Fruit fly (Drosophila melanogaster) whole organism, prepupa: ENCODE measurements around the gene CG43336.

ENCODE experiments used
- Blimp-1 ChIP-seq: fragments of 200-800 bp; sonication (Bioruptor generic); optimal IDR thresholded peaks from 3 replicates; lab custom pipeline; 2017; ENCODE audit warnings: missing biosample characterization, missing genetic modification characterization, mild to moderate bottlenecking, moderate library complexity, missing genetic modification reagents
- CG10631 ChIP-seq: fragments of 200-800 bp; sonication (Bioruptor generic); optimal IDR thresholded peaks from 2 replicates; lab custom pipeline; 2016; ENCODE audit warnings: missing biosample characterization, missing genetic modification characterization
- CG11294 ChIP-seq: fragments of 200-800 bp; sonication (Bioruptor generic); IDR thresholded peaks from 2 replicates; pipeline ENCODE4 v1.3.6; 2022; ENCODE audit warnings: missing biosample characterization, missing genetic modification characterization
- CG11902 ChIP-seq: fragments of 200-800 bp; sonication (Bioruptor generic); optimal IDR thresholded peaks from 3 replicates; lab custom pipeline; 2016; ENCODE audit warnings: missing biosample characterization, missing genetic modification characterization
- CG15336 ChIP-seq: fragments of 200-800 bp; sonication (Bioruptor generic); IDR thresholded peaks from 2 replicates; pipeline ENCODE4 v1.3.6; 2022; ENCODE audit warnings: missing biosample characterization, missing genetic modification characterization
- CG16779 ChIP-seq: fragments of 200-800 bp; sonication (Bioruptor generic); optimal IDR thresholded peaks from 3 replicates; lab custom pipeline; 2017; ENCODE audit warnings: missing biosample characterization, mild to moderate bottlenecking, missing genetic modification characterization
- CG3032 ChIP-seq: fragments of 200-800 bp; optimal IDR thresholded peaks from 2 replicates; lab custom pipeline; 2019; ENCODE audit warnings: missing biosample characterization, mild to moderate bottlenecking, missing genetic modification characterization, moderate library complexity
- CG31627 ChIP-seq: fragments of 200-800 bp; sonication (Bioruptor generic); optimal IDR thresholded peaks from 3 replicates; lab custom pipeline; 2016; ENCODE audit warnings: missing biosample characterization, missing genetic modification characterization
- CG32006 ChIP-seq: fragments of 200-800 bp; sonication (Bioruptor generic); optimal IDR thresholded peaks from 3 replicates; lab custom pipeline; 2017; ENCODE audit warnings: missing biosample characterization, mild to moderate bottlenecking, missing genetic modification characterization
- CG3919 ChIP-seq: fragments of 200-800 bp; sonication (Bioruptor generic); optimal IDR thresholded peaks from 3 replicates; lab custom pipeline; 2016; ENCODE audit warnings: missing biosample characterization, missing genetic modification characterization
- CG4318 ChIP-seq: fragments of 200-800 bp; sonication (Bioruptor generic); optimal IDR thresholded peaks from 3 replicates; lab custom pipeline; 2017; ENCODE audit warnings: missing biosample characterization, mild to moderate bottlenecking, missing genetic modification characterization
- CG6163 ChIP-seq: fragments of 200-800 bp; sonication (Bioruptor generic); IDR thresholded peaks from 3 replicates; pipeline ENCODE4 v1.3.6; 2022; ENCODE audit warnings: missing biosample characterization, missing genetic modification characterization
- CG6276 ChIP-seq: fragments of 200-800 bp; sonication (Bioruptor generic); optimal IDR thresholded peaks from 2 replicates; lab custom pipeline; 2017; ENCODE audit warnings: missing biosample characterization, mild to moderate bottlenecking, missing genetic modification characterization
- CG6792 ChIP-seq: fragments of 200-800 bp; sonication (Bioruptor generic); optimal IDR thresholded peaks from 3 replicates; lab custom pipeline; 2016; ENCODE audit warnings: missing biosample characterization, missing genetic modification characterization
- CG6854 ChIP-seq: fragments of 200-800 bp; sonication (Bioruptor generic); optimal IDR thresholded peaks from 2 replicates; lab custom pipeline; 2017; ENCODE audit warnings: missing biosample characterization, mild to moderate bottlenecking, missing genetic modification characterization
- CG7368 ChIP-seq: fragments of 200-800 bp; sonication (Bioruptor generic); optimal IDR thresholded peaks from 3 replicates; lab custom pipeline; 2016; ENCODE audit warnings: missing biosample characterization, missing genetic modification characterization
- CG8119 ChIP-seq: fragments of 200-800 bp; sonication (Bioruptor generic); IDR thresholded peaks from 3 replicates; pipeline ENCODE4 v1.3.6; 2022; ENCODE audit warnings: missing biosample characterization, missing genetic modification characterization
- CG8319 ChIP-seq: fragments of 200-800 bp; sonication (Bioruptor generic); optimal IDR thresholded peaks from 3 replicates; lab custom pipeline; 2016; ENCODE audit warnings: missing biosample characterization, missing genetic modification characterization
- CG8632 ChIP-seq: fragments of 200-800 bp; sonication (Bioruptor generic); optimal IDR thresholded peaks from 3 replicates; lab custom pipeline; 2016; ENCODE audit warnings: missing biosample characterization, missing genetic modification characterization
- CG9139 ChIP-seq: fragments of 200-800 bp; sonication (Bioruptor generic); optimal IDR thresholded peaks from 3 replicates; lab custom pipeline; 2017; ENCODE audit warnings: missing biosample characterization, mild to moderate bottlenecking, missing genetic modification characterization
- Eip75B ChIP-seq: fragments of 200-800 bp; sonication (Bioruptor generic); optimal IDR thresholded peaks from 3 replicates; lab custom pipeline; 2016; ENCODE audit warnings: missing biosample characterization, missing genetic modification characterization
- Eip78C ChIP-seq: fragments of 200-800 bp; sonication (Bioruptor generic); peaks from one replicate; lab custom pipeline; 2016; ENCODE audit warnings: missing biosample characterization, missing genetic modification characterization
- Eip93F ChIP-seq: fragments of 200-800 bp; sonication (Bioruptor generic); optimal IDR thresholded peaks from 2 replicates; lab custom pipeline; 2016; ENCODE audit warnings: missing biosample characterization, mild to moderate bottlenecking, missing genetic modification characterization
- Ets21C ChIP-seq: fragments of 200-800 bp; sonication (Bioruptor generic); optimal IDR thresholded peaks from 3 replicates; lab custom pipeline; 2016; ENCODE audit warnings: missing biosample characterization, missing genetic modification characterization
- Ets96B ChIP-seq: fragments of 200-800 bp; optimal IDR thresholded peaks from 2 replicates; lab custom pipeline; 2019; ENCODE audit warnings: missing biosample characterization, mild to moderate bottlenecking, missing genetic modification characterization, moderate library complexity
- Gug ChIP-seq: fragments of 200-800 bp; sonication (Bioruptor generic); IDR thresholded peaks from 2 replicates; pipeline ENCODE4 v1.3.6; 2022; ENCODE audit warnings: missing biosample characterization, missing genetic modification characterization
- Hr38 ChIP-seq: sonication (Bioruptor generic); optimal IDR thresholded peaks from 2 replicates; lab custom pipeline; 2016; ENCODE audit warnings: missing biosample characterization, missing genetic modification characterization
- Hr39 ChIP-seq: fragments of 200-800 bp; sonication (Bioruptor generic); optimal IDR thresholded peaks from 2 replicates; lab custom pipeline; 2016; ENCODE audit warnings: missing biosample characterization, missing genetic modification characterization
- Lpt ChIP-seq: fragments of 200-800 bp; sonication (Bioruptor generic); optimal IDR thresholded peaks from 3 replicates; lab custom pipeline; 2016; ENCODE audit warnings: missing biosample characterization, missing genetic modification characterization
- OdsH ChIP-seq: fragments of 200-800 bp; sonication (Bioruptor generic); optimal IDR thresholded peaks from 3 replicates; lab custom pipeline; 2016; ENCODE audit warnings: missing biosample characterization, missing genetic modification characterization
- Smox ChIP-seq: fragments of 200-800 bp; sonication (Bioruptor generic); optimal IDR thresholded peaks from 3 replicates; lab custom pipeline; 2016; ENCODE audit warnings: missing biosample characterization, missing genetic modification characterization
- Sox14 ChIP-seq: fragments of 200-800 bp; sonication (Bioruptor generic); optimal IDR thresholded peaks from 3 replicates; lab custom pipeline; 2016; ENCODE audit warnings: missing biosample characterization, missing genetic modification characterization
- Sox15 ChIP-seq: fragments of 200-800 bp; sonication (Bioruptor generic); optimal IDR thresholded peaks from 3 replicates; lab custom pipeline; 2016; ENCODE audit warnings: missing biosample characterization, missing genetic modification characterization
- achi ChIP-seq: fragments of 200-800 bp; sonication (Bioruptor generic); optimal IDR thresholded peaks from 3 replicates; lab custom pipeline; 2016; ENCODE audit warnings: missing biosample characterization, missing genetic modification characterization
- acj6 ChIP-seq: fragments of 200-800 bp; sonication (Bioruptor generic); optimal IDR thresholded peaks from 3 replicates; lab custom pipeline; 2016; ENCODE audit warnings: missing biosample characterization, missing genetic modification characterization
- cyc ChIP-seq: fragments of 200-800 bp; sonication (Bioruptor generic); optimal IDR thresholded peaks from 3 replicates; lab custom pipeline; 2016; ENCODE audit warnings: missing biosample characterization, missing genetic modification characterization
- dac ChIP-seq: fragments of 200-800 bp; sonication (Bioruptor generic); optimal IDR thresholded peaks from 2 replicates; lab custom pipeline; 2017; ENCODE audit warnings: missing biosample characterization, mild to moderate bottlenecking, missing genetic modification characterization
- eg ChIP-seq: fragments of 200-800 bp; sonication (Bioruptor generic); IDR thresholded peaks from 3 replicates; pipeline ENCODE4 v1.3.6; 2022; ENCODE audit warnings: missing biosample characterization, missing genetic modification characterization
- esn ChIP-seq: fragments of 200-800 bp; sonication (Bioruptor generic); optimal IDR thresholded peaks from 2 replicates; lab custom pipeline; 2016; ENCODE audit warnings: missing biosample characterization, mild to moderate bottlenecking, missing genetic modification characterization, moderate library complexity
- fd59A ChIP-seq: fragments of 200-800 bp; sonication (Bioruptor generic); optimal IDR thresholded peaks from 2 replicates; lab custom pipeline; 2017; ENCODE audit warnings: missing biosample characterization, mild to moderate bottlenecking, missing genetic modification characterization, missing genetic modification reagents
- fd85E ChIP-seq: fragments of 200-800 bp; sonication (Bioruptor generic); optimal IDR thresholded peaks from 3 replicates; lab custom pipeline; 2016; ENCODE audit warnings: missing biosample characterization, missing genetic modification characterization
- lz ChIP-seq: fragments of 200-800 bp; sonication (Bioruptor generic); optimal IDR thresholded peaks from 3 replicates; lab custom pipeline; 2016; ENCODE audit warnings: missing biosample characterization, missing genetic modification characterization
- net ChIP-seq: fragments of 200-800 bp; sonication (Bioruptor generic); optimal IDR thresholded peaks from 3 replicates; lab custom pipeline; 2016; ENCODE audit warnings: missing biosample characterization, missing genetic modification characterization
- pdm3 ChIP-seq: fragments of 200-800 bp; sonication (Bioruptor generic); optimal IDR thresholded peaks from 3 replicates; lab custom pipeline; 2016; ENCODE audit warnings: missing biosample characterization, missing genetic modification characterization
- spab ChIP-seq: fragments of 200-800 bp; sonication (Bioruptor generic); optimal IDR thresholded peaks from 2 replicates; lab custom pipeline; 2017; ENCODE audit warnings: missing biosample characterization, mild to moderate bottlenecking, missing genetic modification characterization, missing genetic modification reagents
- ss ChIP-seq, 2 experiments: fragments of 200-800 bp; sonication (Bioruptor generic); optimal IDR thresholded peaks; 2 replicates in 1 of 2; 3 replicates in 1 of 2; lab custom pipeline; 2017 to 2018; ENCODE audit warnings: mild to moderate bottlenecking in 2 of 2, missing biosample characterization in 2 of 2, missing genetic modification characterization in 2 of 2, moderate library complexity in 1 of 2
- svp ChIP-seq: fragments of 200-800 bp; sonication (Bioruptor generic); peaks from one replicate; lab custom pipeline; 2016; ENCODE audit warnings: missing biosample characterization, missing genetic modification characterization

Gene CG43336

DNA sequence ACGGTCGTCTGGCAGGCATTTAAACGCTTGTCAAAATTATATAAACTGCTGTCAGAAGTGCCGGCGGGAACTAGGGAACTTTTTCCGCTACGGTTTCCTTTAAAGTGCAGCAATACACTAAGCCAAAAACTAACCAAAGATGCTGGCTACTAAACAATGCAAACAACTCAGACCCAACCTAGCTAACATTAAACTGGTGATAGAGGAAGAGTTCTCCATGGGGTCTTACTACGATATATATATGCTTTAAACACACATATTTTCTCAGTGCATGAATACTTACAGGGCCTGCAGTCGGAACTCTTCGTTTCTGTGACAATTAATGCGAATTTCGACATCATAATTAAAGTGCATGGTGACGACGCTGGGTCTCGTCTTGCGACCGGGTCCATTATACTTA lies 6.0 kb upstream of the CG43336 start (continued):
- TF ChIP-seq Ets96B (peak; percentile 81), acj6 (GFP tag; lab: Kevin White, UChicago) (no peak), Smox (no peak), Ets21C (GFP tag; lab: Kevin White, UChicago) (no peak), Eip78C (GFP tag; lab: Kevin White, UChicago) (peak; percentile 92), CG11294 (GFP tag; lab: Robert Waterston, UW) (no peak), ss (GFP tag; optimal IDR thresholded peaks at IDR 0.05; lab: Kevin White, UChicago) (peak; percentile 62 to 81), CG6854 (GFP tag; lab: Kevin White, UChicago) (no peak), Hr38 (no peak), CG6163 (GFP tag; lab: Robert Waterston, UW) (peak; percentile 79), CG32006 (GFP tag; lab: Kevin White, UChicago) (no peak)

DNA sequence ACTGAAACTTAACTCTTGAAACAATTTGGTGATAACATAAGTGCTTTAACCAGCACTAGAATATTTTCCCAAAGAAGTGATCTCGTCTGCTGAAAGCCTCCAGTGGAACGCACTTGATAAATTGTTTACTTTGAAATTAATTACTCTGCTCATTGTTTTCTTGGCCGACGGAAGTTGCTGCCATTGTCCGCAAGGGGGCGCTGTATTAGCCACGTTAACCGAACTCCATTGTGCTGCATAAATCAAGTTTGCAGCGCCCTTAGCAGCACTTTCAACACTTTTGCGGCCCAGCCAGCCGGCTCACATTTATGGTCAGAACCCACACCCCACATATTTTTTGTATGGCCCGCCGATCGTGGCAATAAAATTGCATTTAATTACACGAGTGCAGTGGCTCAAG lies 4.5 kb upstream of the CG43336 start:
- TF ChIP-seq eg (GFP tag; lab: Robert Waterston, UW) = no peak
- TF ChIP-seq Eip75B = no peak
- no peak for TF ChIP-seq Hr38
- no peak for TF ChIP-seq fd85E (GFP tag; lab: Kevin White, UChicago)
- TF ChIP-seq Hr39 (GFP tag; lab: Kevin White, UChicago) = no peak
- TF ChIP-seq CG16779 (tag; lab: Kevin White, UChicago) = no peak
- TF ChIP-seq Eip78C (GFP tag; lab: Kevin White, UChicago) = peak; percentile 26
- no peak for TF ChIP-seq CG8319 (GFP tag; lab: Kevin White, UChicago)
- TF ChIP-seq, all 60 proteins: peak for 1

dm6 chr3R:15634135-15634534 lies 2.8 kb upstream of the CG43336 start:
- TF ChIP-seq CG6792 (GFP tag; lab: Kevin White, UChicago) (peak; percentile 70), spab (GFP tag; lab: Kevin White, UChicago) (peak; percentile 52), lz (GFP tag; lab: Kevin White, UChicago) (peak; percentile 57), CG3032 (tag; lab: Kevin White, UChicago) (peak; percentile 74), Lpt (GFP tag; lab: Kevin White, UChicago) (no peak), svp (GFP tag; lab: Kevin White, UChicago) (peak; percentile 91), net (peak; percentile 60), CG9139 (GFP tag; lab: Kevin White, UChicago) (peak; percentile 33), CG31627 (peak; percentile 68), Blimp-1 (no peak), Sox15 (GFP tag; lab: Kevin White, UChicago) (peak; percentile 48), CG11294 (GFP tag; lab: Robert Waterston, UW) (no peak), Smox (peak; percentile 71), CG6854 (GFP tag; lab: Kevin White, UChicago) (peak; percentile 8), CG6276 (GFP tag; lab: Kevin White, UChicago) (no peak), Gug (no peak), fd85E (GFP tag; lab: Kevin White, UChicago) (no peak), Sox14 (GFP tag; lab: Kevin White, UChicago) (peak; percentile 76), CG11902 (GFP tag; lab: Kevin White, UChicago) (peak; percentile 54), CG10631 (GFP tag; lab: Kevin White, UChicago) (peak; percentile 76), CG6163 (GFP tag; lab: Robert Waterston, UW) (peak; percentile 71), esn (GFP tag; lab: Kevin White, UChicago) (peak; percentile 80), dac (no peak), fd59A (GFP tag; lab: Kevin White, UChicago) (peak; percentile 65), Hr39 (GFP tag; lab: Kevin White, UChicago) (peak; percentile 68), CG16779 (tag; lab: Kevin White, UChicago) (peak; percentile 23), Ets21C (GFP tag; lab: Kevin White, UChicago) (peak; percentile 47), CG15336 (GFP tag; lab: Robert Waterston, UW) (peak; percentile 14; the same call in 1 of the 2 replicates), CG7368 (GFP tag; lab: Kevin White, UChicago) (peak; percentile 11), CG32006 (GFP tag; lab: Kevin White, UChicago) (peak; percentile 53), OdsH (GFP tag; lab: Kevin White, UChicago) (peak; percentile 66), eg (GFP tag; lab: Robert Waterston, UW) (no peak), pdm3 (GFP tag; lab: Kevin White, UChicago) (peak; percentile 77), achi (GFP tag; lab: Kevin White, UChicago) (peak; percentile 64), cyc (GFP tag; lab: Kevin White, UChicago) (peak; percentile 64), Eip93F (peak; percentile 11), Ets96B (peak; percentile 79), CG8632 (GFP tag; lab: Kevin White, UChicago) (peak; percentile 57), CG8119 (GFP tag; lab: Robert Waterston, UW) (0 out of 3 replicates have a peak, but pooled peaks have one; percentile 27), CG4318 (GFP tag; lab: Kevin White, UChicago) (peak; percentile 6), ss (GFP tag; optimal IDR thresholded peaks at IDR 0.05; lab: Kevin White, UChicago) (peak; percentile 31 to 64), CG3919 (GFP tag; lab: Kevin White, UChicago) (peak; percentile 70)
